Worm (Caenorhabditis elegans) whole organism, L4/young adult: Measurements from ENCODE around the gene F54F7.14.

ENCODE experiments used
- dao-5 ChIP-seq: sonication (generic microtip); optimal IDR thresholded peaks from 2 replicates; lab custom pipeline; 2016; ENCODE audit warnings: missing genotype, missing genetic modification characterization, moderate library complexity, missing compliant biosample characterization
- him-1 ChIP-seq: sonication (generic microtip); optimal IDR thresholded peaks from 2 replicates; lab custom pipeline; 2016; ENCODE audit warnings: missing genotype, missing genetic modification reagents, missing genetic modification characterization, missing compliant biosample characterization

DNA sequence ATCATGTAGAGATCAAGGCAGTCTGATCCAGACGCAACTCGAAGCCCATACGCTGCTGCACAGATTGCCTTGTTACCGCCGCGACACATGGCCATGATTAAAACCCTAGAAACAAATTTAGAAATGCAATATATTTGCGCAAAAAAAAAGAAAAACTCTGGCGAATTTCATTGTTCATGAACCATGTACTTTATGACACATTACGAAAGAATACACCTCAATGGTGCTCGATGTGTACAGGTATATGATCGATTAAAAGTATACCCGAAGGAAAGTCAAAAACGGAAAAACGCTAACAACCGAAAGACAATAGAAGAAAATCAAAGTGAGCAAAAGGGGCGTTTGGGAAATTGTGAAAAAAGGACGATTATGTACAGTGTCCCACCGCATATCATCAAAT lies 41.7 kb downstream of the F54F7.14 start, which contains the start of gene Y62H9A.8:
- no peak for TF ChIP-seq him-1 (tag; lab: Kevin White, UChicago)
- TF ChIP-seq dao-5 (tag; lab: Kevin White, UChicago): no peak
